Worm (Caenorhabditis elegans) whole organism, L2 larva: Measurements from ENCODE around the gene srg-34.

ENCODE experiments used
- F13H6.1 ChIP-seq: sonication (generic microtip); optimal IDR thresholded peaks from 2 replicates; lab custom pipeline; 2016; ENCODE audit warnings: missing genetic modification characterization, missing compliant biosample characterization
- Y55F3AM.14 ChIP-seq: fragments of 200-800 bp; sonication (Bioruptor generic); optimal IDR thresholded peaks from 2 replicates; lab custom pipeline; 2018; ENCODE audit warnings: mild to moderate bottlenecking, missing genetic modification characterization, missing compliant biosample characterization
- ZK546.5 ChIP-seq: sonication (generic microtip); optimal IDR thresholded peaks from 2 replicates; lab custom pipeline; 2017; ENCODE audit warnings: missing biosample characterization, missing genetic modification characterization
- alr-1 ChIP-seq: fragments of 150-350 bp; optimal IDR thresholded peaks from 2 replicates; lab custom pipeline; 2014; ENCODE audit warnings: missing biosample characterization, missing genetic modification characterization
- ceh-16 ChIP-seq: fragments of 150-350 bp; optimal IDR thresholded peaks from 2 replicates; lab custom pipeline; 2014; ENCODE audit warnings: missing biosample characterization, missing genetic modification characterization
- ceh-82 ChIP-seq: fragments of 150-350 bp; optimal IDR thresholded peaks from 2 replicates; lab custom pipeline; 2014; ENCODE audit warnings: missing biosample characterization, missing genetic modification characterization
- crh-2 ChIP-seq: sonication (generic microtip); optimal IDR thresholded peaks from 2 replicates; lab custom pipeline; 2017; ENCODE audit warnings: missing biosample characterization, missing genetic modification characterization
- dmd-4 ChIP-seq: sonication (generic microtip); optimal IDR thresholded peaks from 2 replicates; lab custom pipeline; 2017; ENCODE audit warnings: missing biosample characterization, missing genetic modification characterization
- egl-27 ChIP-seq: sonication (generic microtip); optimal IDR thresholded peaks from 3 replicates; lab custom pipeline; 2017; ENCODE audit warnings: missing biosample characterization, missing genetic modification reagents, missing genetic modification characterization
- elt-1 ChIP-seq: fragments of 150-350 bp; optimal IDR thresholded peaks from 2 replicates; lab custom pipeline; 2014; ENCODE audit warnings: missing biosample characterization, missing genetic modification characterization
- elt-3 ChIP-seq: sonication (generic microtip); optimal IDR thresholded peaks from 2 replicates; lab custom pipeline; 2017; ENCODE audit warnings: missing biosample characterization, missing genetic modification characterization
- gmeb-1 ChIP-seq: fragments of 150-350 bp; optimal IDR thresholded peaks from 2 replicates; lab custom pipeline; 2014; ENCODE audit warnings: missing biosample characterization, missing genetic modification characterization
- lin-11 ChIP-seq: fragments of 150-350 bp; sonication (generic microtip); optimal IDR thresholded peaks from 2 replicates; lab custom pipeline; 2014; ENCODE audit warnings: missing biosample characterization, missing genetic modification characterization, inconsistent platforms, mixed read lengths
- lin-39 ChIP-seq: fragments of 150-350 bp; optimal IDR thresholded peaks from 2 replicates; lab custom pipeline; 2014; ENCODE audit warnings: missing biosample characterization, missing genetic modification reagents, missing genetic modification characterization
- lsy-2 ChIP-seq, 2 experiments: fragments of 150-350 bp in 1 of 2; sonication (generic microtip) in 1 of 2; optimal IDR thresholded peaks; 2 replicates each; lab custom pipeline; 2014 to 2017; ENCODE audit warnings: missing biosample characterization in 2 of 2, missing genetic modification characterization in 2 of 2
- mab-5 ChIP-seq: fragments of 150-350 bp; optimal IDR thresholded peaks from 2 replicates; lab custom pipeline; 2014; ENCODE audit warnings: missing biosample characterization, missing genetic modification characterization
- nhr-10 ChIP-seq: sonication (generic microtip); optimal IDR thresholded peaks from 2 replicates; lab custom pipeline; 2017; ENCODE audit warnings: missing biosample characterization, missing genetic modification characterization
- nhr-11 ChIP-seq: fragments of 150-350 bp; optimal IDR thresholded peaks from 2 replicates; lab custom pipeline; 2014; ENCODE audit warnings: missing biosample characterization, missing genetic modification characterization
- nhr-12 ChIP-seq: fragments of 150-350 bp; optimal IDR thresholded peaks from 2 replicates; lab custom pipeline; 2014; ENCODE audit warnings: missing biosample characterization, missing genetic modification characterization
- nhr-129 ChIP-seq: fragments of 150-350 bp; optimal IDR thresholded peaks from 2 replicates; lab custom pipeline; 2014; ENCODE audit warnings: missing biosample characterization, missing genetic modification characterization
- nhr-21 ChIP-seq: fragments of 150-350 bp; optimal IDR thresholded peaks from 2 replicates; lab custom pipeline; 2014; ENCODE audit warnings: missing biosample characterization, missing genetic modification characterization
- nhr-23 ChIP-seq: fragments of 150-350 bp; optimal IDR thresholded peaks from 2 replicates; lab custom pipeline; 2014; ENCODE audit warnings: missing biosample characterization, missing genetic modification reagents, missing genetic modification characterization
- nhr-237 ChIP-seq: fragments of 150-350 bp; optimal IDR thresholded peaks from 2 replicates; lab custom pipeline; 2014; ENCODE audit warnings: missing biosample characterization, missing genetic modification characterization
- nhr-25 ChIP-seq: fragments of 150-350 bp; sonication (generic microtip); optimal IDR thresholded peaks from 3 replicates; lab custom pipeline; 2014; ENCODE audit warnings: missing biosample characterization, missing genetic modification characterization
- nhr-6 ChIP-seq: fragments of 150-350 bp; optimal IDR thresholded peaks from 2 replicates; lab custom pipeline; 2014; ENCODE audit warnings: missing biosample characterization, missing genetic modification characterization
- peb-1 ChIP-seq: fragments of 150-350 bp; optimal IDR thresholded peaks from 2 replicates; lab custom pipeline; 2014; ENCODE audit warnings: missing biosample characterization, missing genetic modification characterization
- skn-1 ChIP-seq: sonication (generic microtip); optimal IDR thresholded peaks from 2 replicates; lab custom pipeline; 2017; ENCODE audit warnings: missing biosample characterization, missing genetic modification characterization
- sma-9 ChIP-seq, 2 experiments: fragments of 150-350 bp in 1 of 2; sonication (generic microtip) in 1 of 2; optimal IDR thresholded peaks; 2 replicates each; lab custom pipeline; 2014 to 2016; ENCODE audit warnings: missing genetic modification characterization in 2 of 2, mild to moderate bottlenecking in 1 of 2, missing biosample characterization in 1 of 2, missing compliant biosample characterization in 1 of 2, missing genetic modification reagents in 1 of 2, moderate library complexity in 1 of 2
- snpc-4 ChIP-seq: fragments of 150-350 bp; optimal IDR thresholded peaks from 2 replicates; lab custom pipeline; 2014; ENCODE audit warnings: missing biosample characterization, missing genetic modification characterization
- unc-39 ChIP-seq: fragments of 150-350 bp; optimal IDR thresholded peaks from 2 replicates; lab custom pipeline; 2014; ENCODE audit warnings: missing biosample characterization, missing genetic modification characterization
- unc-55 ChIP-seq: fragments of 150-350 bp; sonication (generic microtip); optimal IDR thresholded peaks from 3 replicates; lab custom pipeline; 2014; ENCODE audit warnings: missing biosample characterization, missing genetic modification reagents, missing genetic modification characterization
- unc-62 ChIP-seq: fragments of 150-350 bp; optimal IDR thresholded peaks from 2 replicates; lab custom pipeline; 2014; ENCODE audit warnings: missing biosample characterization, missing genetic modification reagents, missing genetic modification characterization
- zag-1 ChIP-seq: fragments of 150-350 bp; optimal IDR thresholded peaks from 2 replicates; lab custom pipeline; 2014; ENCODE audit warnings: missing biosample characterization, missing genetic modification characterization
- ztf-1 ChIP-seq: fragments of 200-800 bp; sonication (Bioruptor generic); conservative IDR thresholded peaks from 2 replicates; pipeline ENCODE4 v1.3.6; 2022; ENCODE audit warnings: missing genetic modification characterization, missing compliant biosample characterization
- ztf-11 ChIP-seq: sonication (generic microtip); optimal IDR thresholded peaks from 2 replicates; lab custom pipeline; 2017; ENCODE audit warnings: missing biosample characterization, missing genetic modification characterization
- ztf-4 ChIP-seq: fragments of 150-350 bp; optimal IDR thresholded peaks from 2 replicates; lab custom pipeline; 2014; ENCODE audit warnings: missing biosample characterization, missing genetic modification characterization

The srg-34 gene

DNA sequence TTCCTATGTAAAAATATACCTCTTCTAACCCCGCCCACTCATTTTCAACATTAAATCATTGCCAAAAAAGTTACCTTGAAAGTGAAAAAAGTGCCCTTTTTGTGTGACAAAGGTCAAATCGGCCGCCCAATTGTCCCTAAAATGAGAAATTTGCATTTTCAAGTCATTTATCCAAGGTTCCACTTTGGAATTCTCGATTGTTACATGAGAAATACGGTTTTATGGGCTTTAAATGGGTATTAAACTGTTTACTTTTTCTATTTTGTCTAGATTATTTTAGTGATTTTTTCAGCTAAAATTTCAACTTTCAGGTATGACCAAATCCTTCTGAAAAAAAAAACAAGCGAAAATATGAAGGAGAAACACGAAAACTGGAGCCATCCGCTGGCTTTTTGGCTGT is 27.8 kb upstream of the srg-34 start, which contains the start of gene grdn-1:
Gene grdn-1, plus strand, starts transcription at position 301 of the 400 bp plus-strand sequence.
- peak; percentile 6 for TF ChIP-seq nhr-25 (tag; lab: Kevin White, UChicago)
- TF ChIP-seq unc-55 (GFP tag; lab: Kevin White, UChicago): no peak

DNA sequence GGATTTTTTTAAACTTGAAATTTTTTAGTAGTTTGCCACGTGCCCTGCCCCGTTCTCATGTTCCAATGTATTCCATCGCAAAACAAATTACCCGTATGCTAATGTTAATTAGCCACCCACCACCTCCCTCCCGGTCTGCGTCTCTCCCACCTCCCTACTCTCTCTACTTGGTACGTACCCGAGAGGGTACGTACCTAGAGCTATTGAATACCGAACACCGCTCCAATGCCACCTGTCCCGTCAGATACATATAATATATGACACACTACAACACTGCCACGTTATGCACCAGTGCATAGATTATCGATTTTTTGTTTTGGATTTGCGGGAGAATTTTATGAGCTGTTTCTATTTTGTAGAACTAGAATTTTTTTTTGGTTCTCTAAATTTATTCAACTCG is 24.9 kb upstream of the srg-34 start:
- TF ChIP-seq ztf-11 (tag; lab: Kevin White, UChicago) (no peak), elt-3 (tag; lab: Kevin White, UChicago) (no peak), lin-39 (no peak), unc-39 (no peak), nhr-23 (no peak), nhr-237 (tag; lab: Kevin White, UChicago) (no peak), peb-1 (tag; lab: Kevin White, UChicago) (no peak), nhr-11 (tag; lab: Kevin White, UChicago) (no peak), zag-1 (no peak), nhr-12 (tag; lab: Kevin White, UChicago) (no peak), dmd-4 (tag; lab: Kevin White, UChicago) (no peak)

DNA sequence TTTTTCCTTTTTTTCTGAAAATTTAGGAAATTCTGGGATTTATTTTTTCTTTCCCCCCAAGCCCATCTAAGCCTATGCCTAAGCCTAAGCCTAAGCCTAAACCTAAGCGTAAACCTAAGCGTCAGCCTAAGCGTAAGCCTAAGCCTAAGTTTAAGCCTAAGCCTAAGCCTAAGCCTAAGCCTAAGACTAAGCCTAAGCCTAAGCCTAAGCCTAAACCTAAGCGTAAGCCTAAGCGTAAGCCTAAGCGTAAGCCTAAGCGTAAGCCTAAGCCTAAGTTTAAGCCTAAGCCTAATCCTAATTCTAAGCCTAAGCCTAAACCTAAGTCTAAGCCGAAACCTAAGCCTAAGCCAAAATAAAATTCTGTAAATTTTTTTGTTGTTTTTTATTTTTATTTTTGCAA is 23.2 kb upstream of the srg-34 start:
- no peak for TF ChIP-seq Y55F3AM.14 (GFP tag; lab: Kevin White, UChicago)
- no peak for TF ChIP-seq nhr-10 (tag; lab: Kevin White, UChicago)
- no peak for TF ChIP-seq egl-27 (tag; lab: Kevin White, UChicago)
- no peak for TF ChIP-seq unc-62 (GFP tag; lab: Kevin White, UChicago)
- TF ChIP-seq ceh-16 (tag; lab: Kevin White, UChicago): no peak
- no peak for TF ChIP-seq nhr-21 (tag; lab: Kevin White, UChicago)
- TF ChIP-seq nhr-11 (tag; lab: Kevin White, UChicago): no peak
- TF ChIP-seq ztf-4: no peak
- no peak for TF ChIP-seq mab-5 (tag; lab: Kevin White, UChicago)
- TF ChIP-seq ZK546.5 (tag; lab: Kevin White, UChicago): no peak
- no peak for TF ChIP-seq elt-1
- TF ChIP-seq nhr-6 (tag; lab: Kevin White, UChicago): no peak
- TF ChIP-seq F13H6.1 (tag; lab: Kevin White, UChicago): no peak
- TF ChIP-seq lsy-2 (tag; optimal IDR thresholded peaks at IDR 0.05; lab: Kevin White, UChicago): no peak
- no peak for TF ChIP-seq elt-3 (tag; lab: Kevin White, UChicago)
- no peak for TF ChIP-seq ztf-1 (GFP tag; lab: Robert Waterston, UW)
- no peak for TF ChIP-seq dmd-4 (tag; lab: Kevin White, UChicago)
- TF ChIP-seq ztf-11 (tag; lab: Kevin White, UChicago): no peak
- no peak for TF ChIP-seq sma-9 (GFP tag; optimal IDR thresholded peaks at IDR 0.05; lab: Kevin White, UChicago)
- no peak for TF ChIP-seq sma-9 (tag; optimal IDR thresholded peaks at IDR 0.05; lab: Kevin White, UChicago)
- no peak for TF ChIP-seq lin-11 (tag; lab: Kevin White, UChicago)

DNA sequence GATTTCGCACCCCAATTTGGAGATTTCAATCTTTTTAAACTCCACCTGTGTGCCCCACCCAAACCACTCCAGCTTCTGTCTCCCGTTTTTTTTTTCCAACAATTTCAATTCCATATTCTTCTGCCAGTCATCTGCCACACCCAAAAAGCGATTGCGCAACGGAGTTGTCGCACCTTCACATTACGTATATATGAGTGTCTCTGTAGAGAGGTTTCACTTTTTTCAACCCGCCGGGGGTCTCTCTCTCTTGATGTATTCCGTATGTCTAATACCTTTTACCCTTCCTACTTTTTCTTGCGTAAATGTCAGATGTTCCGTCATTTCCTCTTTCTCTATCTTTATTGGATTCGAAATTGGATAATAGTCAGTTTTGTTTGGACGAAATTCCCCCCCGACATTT is 22.3 kb upstream of the srg-34 start:
- no peak for TF ChIP-seq skn-1
- TF ChIP-seq ceh-16 (tag; lab: Kevin White, UChicago): no peak
- TF ChIP-seq snpc-4 (tag; lab: Kevin White, UChicago): no peak
- TF ChIP-seq gmeb-1 (tag; lab: Kevin White, UChicago): no peak
- TF ChIP-seq ztf-1 (GFP tag; lab: Robert Waterston, UW): no peak
- no peak for TF ChIP-seq Y55F3AM.14 (GFP tag; lab: Kevin White, UChicago)
- TF ChIP-seq ceh-82 (tag; lab: Kevin White, UChicago): no peak

DNA sequence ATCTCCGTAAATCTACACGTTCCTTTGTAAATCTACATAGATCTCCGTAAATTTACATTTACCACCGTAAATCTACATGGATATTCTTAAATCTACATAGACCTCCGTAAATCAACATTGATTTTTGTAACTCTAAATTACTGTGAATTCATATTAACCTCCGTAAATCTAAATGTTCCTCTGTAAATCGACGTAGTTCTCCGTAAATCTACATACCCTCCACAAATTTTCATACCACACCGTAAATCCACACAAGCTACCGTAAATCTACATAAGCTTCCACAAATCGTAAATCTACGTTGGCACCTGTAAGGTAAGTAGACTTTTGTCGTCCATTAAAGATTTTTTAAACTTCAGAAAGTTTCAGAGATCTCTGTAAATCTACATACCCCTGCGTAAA is 20.4 kb upstream of the srg-34 start:
- no peak for TF ChIP-seq unc-55 (GFP tag; lab: Kevin White, UChicago)
- TF ChIP-seq alr-1 (tag; lab: Kevin White, UChicago): no peak
- TF ChIP-seq ztf-4: no peak
- no peak for TF ChIP-seq nhr-25 (tag; lab: Kevin White, UChicago)
- no peak for TF ChIP-seq peb-1 (tag; lab: Kevin White, UChicago)
- TF ChIP-seq lin-39: no peak
- TF ChIP-seq nhr-129 (tag; lab: Kevin White, UChicago): no peak
- TF ChIP-seq mab-5 (tag; lab: Kevin White, UChicago): no peak
- no peak for TF ChIP-seq nhr-21 (tag; lab: Kevin White, UChicago)
- no peak for TF ChIP-seq ztf-11 (tag; lab: Kevin White, UChicago)
- TF ChIP-seq crh-2 (tag; lab: Kevin White, UChicago): no peak
